Fruit fly (Drosophila melanogaster) whole organism, pupa: ENCODE data around the gene Dcr-1.
A peak's percentile ranks its signal among the peaks of the same experiment; 100 is the strongest.

ENCODE experiments used
- CG10348 ChIP-seq: fragments of 200-800 bp; sonication (Bioruptor generic); IDR thresholded peaks from 2 replicates; pipeline ENCODE4 v1.3.6; 2022; ENCODE audit warnings: missing biosample characterization, missing genetic modification characterization
- CG13204 ChIP-seq: fragments of 200-800 bp; sonication (Bioruptor generic); optimal IDR thresholded peaks from 2 replicates; lab custom pipeline; 2018; ENCODE audit warnings: missing biosample characterization, mild to moderate bottlenecking, missing genetic modification characterization, moderate library complexity
- CG14655 ChIP-seq: fragments of 200-800 bp; sonication (Bioruptor generic); optimal IDR thresholded peaks from 3 replicates; lab custom pipeline; 2017; ENCODE audit warnings: mild to moderate bottlenecking, missing biosample characterization, missing genetic modification reagents, missing genetic modification characterization
- CG32121 ChIP-seq: fragments of 200-800 bp; sonication (Bioruptor generic); IDR thresholded peaks from 2 replicates; pipeline ENCODE4 v1.3.6; 2022; ENCODE audit warnings: missing biosample characterization, missing genetic modification characterization
- CG4496 ChIP-seq: fragments of 200-800 bp; sonication (Bioruptor generic); IDR thresholded peaks from 3 replicates; pipeline ENCODE4 v1.3.6; 2022; ENCODE audit warnings: missing biosample characterization, missing genetic modification characterization
- CG8159 ChIP-seq: fragments of 200-800 bp; sonication (Bioruptor generic); optimal IDR thresholded peaks from 3 replicates; lab custom pipeline; 2018; ENCODE audit warnings: missing biosample characterization, mild to moderate bottlenecking, missing genetic modification characterization, moderate library complexity
- CG8301 ChIP-seq: fragments of 200-800 bp; sonication (Bioruptor generic); optimal IDR thresholded peaks from 2 replicates; lab custom pipeline; 2018; ENCODE audit warnings: missing biosample characterization, mild to moderate bottlenecking, missing genetic modification characterization
- CG9948 ChIP-seq: fragments of 200-800 bp; sonication (Bioruptor generic); optimal IDR thresholded peaks from 2 replicates; lab custom pipeline; 2018; ENCODE audit warnings: missing biosample characterization, mild to moderate bottlenecking, missing genetic modification characterization, moderate library complexity
- EcR ChIP-seq: fragments of 200-800 bp; sonication (Bioruptor generic); optimal IDR thresholded peaks from 3 replicates; lab custom pipeline; 2019; ENCODE audit warnings: missing biosample characterization, missing genetic modification characterization, mild to moderate bottlenecking, moderate library complexity, missing genetic modification reagents
- Pif1A ChIP-seq: fragments of 200-800 bp; sonication (Bioruptor generic); optimal IDR thresholded peaks from 3 replicates; lab custom pipeline; 2016; ENCODE audit warnings: missing biosample characterization, missing genetic modification characterization
- Pif1B ChIP-seq: fragments of 200-800 bp; sonication (Bioruptor generic); optimal IDR thresholded peaks from 3 replicates; lab custom pipeline; 2016; ENCODE audit warnings: missing biosample characterization, missing genetic modification characterization
- rn ChIP-seq: fragments of 200-800 bp; sonication (Bioruptor generic); IDR thresholded peaks from 2 replicates; pipeline ENCODE4 v1.3.6; 2022; ENCODE audit warnings: missing biosample characterization, missing genetic modification characterization

DNA sequence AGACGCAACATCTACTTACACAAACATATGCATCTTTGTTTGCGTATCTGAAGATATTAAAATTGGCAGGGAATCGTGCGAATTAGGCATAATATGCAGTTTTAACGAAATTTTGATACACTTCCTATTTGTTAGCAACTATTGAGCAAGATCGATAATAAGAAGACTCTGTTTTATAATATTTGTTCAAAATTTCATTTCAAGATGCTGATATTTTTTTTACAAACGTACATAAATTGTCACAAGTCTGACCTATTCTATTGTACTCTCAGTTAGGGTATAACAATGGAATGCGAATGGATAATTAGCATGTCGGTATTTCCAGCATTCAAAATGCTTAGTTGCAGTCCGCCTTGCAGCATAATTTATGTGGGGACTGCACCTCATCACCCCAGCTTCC is 13.0 kb downstream of the Dcr-1 start:
- no peak for TF ChIP-seq CG8159 (tag; lab: Kevin White, UChicago)
- TF ChIP-seq CG10348 (GFP tag; lab: Robert Waterston, UW), result no peak
- TF ChIP-seq EcR (GFP tag; lab: Kevin White, UChicago), result no peak
- peak; percentile 64 for TF ChIP-seq CG8301
- TF ChIP-seq CG4496 (GFP tag; lab: Robert Waterston, UW), result peak; percentile 80
- TF ChIP-seq rn (GFP tag; lab: Robert Waterston, UW), result 0 out of 2 replicates have a peak, but pooled peaks have one; percentile 6
- TF ChIP-seq Pif1B (GFP tag; lab: Kevin White, UChicago), result no peak
- no peak for TF ChIP-seq CG14655 (GFP tag; lab: Kevin White, UChicago)
- TF ChIP-seq CG32121 (GFP tag; lab: Robert Waterston, UW), result peak; percentile 51; the same call in 1 of the 2 replicates
- peak; percentile 53 for TF ChIP-seq CG9948
- no peak for TF ChIP-seq CG13204 (GFP tag; lab: Kevin White, UChicago)
- no peak for TF ChIP-seq Pif1A (GFP tag; lab: Kevin White, UChicago)
